Fruit fly (Drosophila melanogaster) whole organism, embryonic: Measurements from ENCODE around the gene CG14024.

ENCODE experiments used
- B-H1 ChIP-seq: fragments of 200-800 bp; sonication (Bioruptor generic); IDR thresholded peaks from 3 replicates; pipeline ENCODE4 v1.3.6; 2022; ENCODE audit warnings: missing biosample characterization, missing genetic modification characterization
- BEAF-32 ChIP-seq: fragments of 200-800 bp; sonication (Bioruptor generic); optimal IDR thresholded peaks from 3 replicates; lab custom pipeline; 2017; ENCODE audit warnings: missing biosample characterization, missing genetic modification characterization, mild to moderate bottlenecking, moderate library complexity, missing genetic modification reagents
- CG10267 ChIP-seq: fragments of 200-800 bp; sonication (Bioruptor generic); optimal IDR thresholded peaks from 2 replicates; lab custom pipeline; 2018; ENCODE audit warnings: missing biosample characterization, mild to moderate bottlenecking, missing genetic modification characterization, moderate library complexity
- CG10431 ChIP-seq: fragments of 200-800 bp; sonication (Bioruptor generic); optimal IDR thresholded peaks from 3 replicates; lab custom pipeline; 2018; ENCODE audit warnings: missing biosample characterization, mild to moderate bottlenecking, missing genetic modification characterization
- CG11456 ChIP-seq: fragments of 200-800 bp; sonication (Bioruptor generic); IDR thresholded peaks from 3 replicates; pipeline ENCODE4 v1.3.6; 2022; ENCODE audit warnings: missing biosample characterization, missing genetic modification characterization
- CG11696 ChIP-seq: fragments of 200-800 bp; sonication (Bioruptor generic); IDR thresholded peaks from 2 replicates; pipeline ENCODE4 v1.3.6; 2022; ENCODE audit warnings: missing biosample characterization, missing genetic modification characterization
- CG11723 ChIP-seq: fragments of 200-800 bp; sonication (Bioruptor generic); optimal IDR thresholded peaks from 2 replicates; lab custom pipeline; 2017; ENCODE audit warnings: missing biosample characterization, mild to moderate bottlenecking, missing genetic modification characterization
- CG12659 ChIP-seq: fragments of 200-800 bp; sonication (Bioruptor generic); optimal IDR thresholded peaks from 3 replicates; lab custom pipeline; 2017; ENCODE audit warnings: mild to moderate bottlenecking, missing biosample characterization, missing genetic modification reagents, missing genetic modification characterization
- CG13296 ChIP-seq: fragments of 200-800 bp; sonication (Bioruptor generic); optimal IDR thresholded peaks from 3 replicates; lab custom pipeline; 2018; ENCODE audit warnings: missing biosample characterization, mild to moderate bottlenecking, missing genetic modification characterization
- CG13775 ChIP-seq: fragments of 200-800 bp; sonication (Bioruptor generic); optimal IDR thresholded peaks from 3 replicates; lab custom pipeline; 2017; ENCODE audit warnings: missing biosample characterization, mild to moderate bottlenecking, missing genetic modification characterization
- CG1602 ChIP-seq: fragments of 200-800 bp; sonication (Bioruptor generic); optimal IDR thresholded peaks from 3 replicates; lab custom pipeline; 2016; ENCODE audit warnings: missing biosample characterization, missing genetic modification characterization
- CG2120 ChIP-seq: fragments of 200-800 bp; sonication (Bioruptor generic); optimal IDR thresholded peaks from 3 replicates; lab custom pipeline; 2016; ENCODE audit warnings: missing biosample characterization, missing genetic modification characterization
- CG2202 ChIP-seq: fragments of 200-800 bp; sonication (Bioruptor generic); optimal IDR thresholded peaks from 2 replicates; lab custom pipeline; 2018; ENCODE audit warnings: missing biosample characterization, mild to moderate bottlenecking, missing genetic modification characterization
- CG2678 ChIP-seq: fragments of 200-800 bp; sonication (Bioruptor generic); optimal IDR thresholded peaks from 3 replicates; lab custom pipeline; 2019; ENCODE audit warnings: missing biosample characterization, mild to moderate bottlenecking, missing genetic modification characterization, moderate library complexity
- CG2712 ChIP-seq: fragments of 200-800 bp; optimal IDR thresholded peaks from 3 replicates; lab custom pipeline; 2019; ENCODE audit warnings: missing biosample characterization, mild to moderate bottlenecking, missing genetic modification characterization, moderate library complexity
- CG30403 ChIP-seq: fragments of 200-800 bp; sonication (Bioruptor generic); optimal IDR thresholded peaks from 3 replicates; lab custom pipeline; 2016; ENCODE audit warnings: missing biosample characterization, missing genetic modification characterization
- CG33557 ChIP-seq: fragments of 200-800 bp; sonication (Bioruptor generic); optimal IDR thresholded peaks from 2 replicates; lab custom pipeline; 2019; ENCODE audit warnings: missing biosample characterization, mild to moderate bottlenecking, missing genetic modification characterization, moderate library complexity
- CG4424 ChIP-seq: fragments of 200-800 bp; sonication (Bioruptor generic); optimal IDR thresholded peaks from 3 replicates; lab custom pipeline; 2016; ENCODE audit warnings: missing biosample characterization, missing genetic modification characterization
- CG8924 ChIP-seq: fragments of 200-800 bp; optimal IDR thresholded peaks from 3 replicates; lab custom pipeline; 2019; ENCODE audit warnings: missing biosample characterization, mild to moderate bottlenecking, missing genetic modification characterization, moderate library complexity
- CG8944 ChIP-seq: fragments of 200-800 bp; sonication (Bioruptor generic); optimal IDR thresholded peaks from 3 replicates; lab custom pipeline; 2016; ENCODE audit warnings: missing biosample characterization, missing genetic modification characterization
- CG9932 ChIP-seq: fragments of 200-800 bp; sonication (Bioruptor generic); IDR thresholded peaks from 2 replicates; pipeline ENCODE4 v1.3.6; 2022; ENCODE audit warnings: missing biosample characterization, missing genetic modification characterization
- Camta ChIP-seq: fragments of 200-800 bp; sonication (Bioruptor generic); optimal IDR thresholded peaks from 2 replicates; lab custom pipeline; 2016; ENCODE audit warnings: missing biosample characterization, missing genetic modification characterization
- Chrac-16 ChIP-seq: fragments of 200-800 bp; sonication (Bioruptor generic); optimal IDR thresholded peaks from 3 replicates; lab custom pipeline; 2016; ENCODE audit warnings: missing biosample characterization, missing genetic modification characterization
- CoRest ChIP-seq: fragments of 200-800 bp; sonication (Bioruptor generic); optimal IDR thresholded peaks from 3 replicates; lab custom pipeline; 2018; ENCODE audit warnings: missing biosample characterization, mild to moderate bottlenecking, missing genetic modification characterization, moderate library complexity
- Dp ChIP-seq: fragments of 200-800 bp; sonication (Bioruptor generic); optimal IDR thresholded peaks from 2 replicates; lab custom pipeline; 2018; ENCODE audit warnings: missing biosample characterization, mild to moderate bottlenecking, missing genetic modification characterization, moderate library complexity
- Fer2 ChIP-seq: fragments of 200-800 bp; sonication (Bioruptor generic); optimal IDR thresholded peaks from 2 replicates; lab custom pipeline; 2018; ENCODE audit warnings: missing biosample characterization, mild to moderate bottlenecking, missing genetic modification characterization, moderate library complexity
- Gug ChIP-seq: fragments of 200-800 bp; sonication (Bioruptor generic); IDR thresholded peaks from 4 replicates; pipeline ENCODE4 v1.3.6; 2022; ENCODE audit warnings: missing biosample characterization, missing genetic modification characterization
- HLH4C ChIP-seq: fragments of 200-800 bp; sonication (Bioruptor generic); IDR thresholded peaks from 3 replicates; pipeline ENCODE4 v1.3.6; 2022; ENCODE audit warnings: missing biosample characterization, missing genetic modification characterization; ENCODE audit not compliant: partially characterized antibody
- Hr3 ChIP-seq: fragments of 200-800 bp; sonication (Bioruptor generic); optimal IDR thresholded peaks from 3 replicates; lab custom pipeline; 2016; ENCODE audit warnings: missing biosample characterization, missing genetic modification characterization
- Opbp ChIP-seq: fragments of 200-800 bp; sonication (Bioruptor generic); IDR thresholded peaks from 3 replicates; pipeline ENCODE4 v1.3.6; 2022; ENCODE audit warnings: missing biosample characterization, missing genetic modification characterization; ENCODE audit not compliant: partially characterized antibody
- Optix ChIP-seq: fragments of 200-800 bp; sonication (Bioruptor generic); IDR thresholded peaks from 3 replicates; pipeline ENCODE4 v1.3.6; 2022; ENCODE audit warnings: missing biosample characterization, missing genetic modification characterization
- Rx ChIP-seq: fragments of 200-800 bp; sonication (Bioruptor generic); IDR thresholded peaks from 2 replicates; pipeline ENCODE4 v1.3.6; 2022; ENCODE audit warnings: missing biosample characterization, missing genetic modification characterization
- Xbp1 ChIP-seq: fragments of 200-800 bp; sonication (Bioruptor generic); optimal IDR thresholded peaks from 3 replicates; lab custom pipeline; 2016; ENCODE audit warnings: missing biosample characterization, mild to moderate bottlenecking, missing genetic modification characterization
- ac ChIP-seq: fragments of 200-800 bp; sonication (Bioruptor generic); optimal IDR thresholded peaks from 3 replicates; lab custom pipeline; 2017; ENCODE audit warnings: missing biosample characterization, mild to moderate bottlenecking, missing genetic modification characterization
- al ChIP-seq: fragments of 200-800 bp; sonication (Bioruptor generic); IDR thresholded peaks from 2 replicates; pipeline ENCODE4 v1.3.6; 2022; ENCODE audit warnings: missing biosample characterization, missing genetic modification characterization
- bab2 ChIP-seq: fragments of 200-800 bp; sonication (Bioruptor generic); optimal IDR thresholded peaks from 2 replicates; lab custom pipeline; 2016; ENCODE audit warnings: missing biosample characterization, missing genetic modification characterization
- cg ChIP-seq: fragments of 200-800 bp; sonication (Bioruptor generic); optimal IDR thresholded peaks from 3 replicates; lab custom pipeline; 2019; ENCODE audit warnings: missing biosample characterization, mild to moderate bottlenecking, missing genetic modification characterization, moderate library complexity
- dmrt11E ChIP-seq: fragments of 200-800 bp; sonication (Bioruptor generic); optimal IDR thresholded peaks from 3 replicates; lab custom pipeline; 2018; ENCODE audit warnings: missing biosample characterization, mild to moderate bottlenecking, missing genetic modification characterization, moderate library complexity
- gcm ChIP-seq: fragments of 200-800 bp; sonication (Bioruptor generic); optimal IDR thresholded peaks from 2 replicates; lab custom pipeline; 2019; ENCODE audit warnings: missing biosample characterization, mild to moderate bottlenecking, missing genetic modification characterization, moderate library complexity
- onecut ChIP-seq: fragments of 200-800 bp; sonication (Bioruptor generic); IDR thresholded peaks from 2 replicates; pipeline ENCODE4 v1.3.6; 2022; ENCODE audit warnings: missing biosample characterization, missing genetic modification characterization
- pzg ChIP-seq: fragments of 200-800 bp; sonication (Bioruptor generic); optimal IDR thresholded peaks from 3 replicates; lab custom pipeline; 2018; ENCODE audit warnings: missing biosample characterization, mild to moderate bottlenecking, missing genetic modification characterization, moderate library complexity
- slbo ChIP-seq: fragments of 200-800 bp; sonication (Bioruptor generic); IDR thresholded peaks from 2 replicates; pipeline ENCODE4 v1.3.6; 2022; ENCODE audit warnings: missing biosample characterization, missing genetic modification characterization
- tio ChIP-seq: fragments of 200-800 bp; sonication (Bioruptor generic); optimal IDR thresholded peaks from 2 replicates; lab custom pipeline; 2017; ENCODE audit warnings: missing biosample characterization, missing genetic modification characterization, inconsistent platforms
- ttk ChIP-seq: fragments of 200-800 bp; sonication (Bioruptor generic); IDR thresholded peaks from 2 replicates; pipeline ENCODE4 v2.1.2; 2022; ENCODE audit warnings: missing biosample characterization, missing genetic modification characterization
- usp ChIP-seq: fragments of >200 bp; optimal IDR thresholded peaks from 2 replicates; lab custom pipeline; 2017; ENCODE audit warnings: missing biosample characterization, missing genetic modification characterization
- wek ChIP-seq: fragments of 200-800 bp; sonication (Bioruptor generic); optimal IDR thresholded peaks from 3 replicates; lab custom pipeline; 2018; ENCODE audit warnings: missing biosample characterization, mild to moderate bottlenecking, missing genetic modification characterization, moderate library complexity
- yki ChIP-seq: fragments of >200 bp; optimal IDR thresholded peaks from 3 replicates; lab custom pipeline; 2018
- zen ChIP-seq: fragments of 200-800 bp; sonication (Bioruptor generic); optimal IDR thresholded peaks from 3 replicates; lab custom pipeline; 2018; ENCODE audit warnings: missing biosample characterization, mild to moderate bottlenecking, missing genetic modification characterization, moderate library complexity
- zen2 ChIP-seq: fragments of 200-800 bp; sonication (Bioruptor generic); IDR thresholded peaks from 3 replicates; pipeline ENCODE4 v1.3.6; 2022; ENCODE audit warnings: missing biosample characterization, missing genetic modification characterization; ENCODE audit not compliant: partially characterized antibody

Gene CG14024

DNA sequence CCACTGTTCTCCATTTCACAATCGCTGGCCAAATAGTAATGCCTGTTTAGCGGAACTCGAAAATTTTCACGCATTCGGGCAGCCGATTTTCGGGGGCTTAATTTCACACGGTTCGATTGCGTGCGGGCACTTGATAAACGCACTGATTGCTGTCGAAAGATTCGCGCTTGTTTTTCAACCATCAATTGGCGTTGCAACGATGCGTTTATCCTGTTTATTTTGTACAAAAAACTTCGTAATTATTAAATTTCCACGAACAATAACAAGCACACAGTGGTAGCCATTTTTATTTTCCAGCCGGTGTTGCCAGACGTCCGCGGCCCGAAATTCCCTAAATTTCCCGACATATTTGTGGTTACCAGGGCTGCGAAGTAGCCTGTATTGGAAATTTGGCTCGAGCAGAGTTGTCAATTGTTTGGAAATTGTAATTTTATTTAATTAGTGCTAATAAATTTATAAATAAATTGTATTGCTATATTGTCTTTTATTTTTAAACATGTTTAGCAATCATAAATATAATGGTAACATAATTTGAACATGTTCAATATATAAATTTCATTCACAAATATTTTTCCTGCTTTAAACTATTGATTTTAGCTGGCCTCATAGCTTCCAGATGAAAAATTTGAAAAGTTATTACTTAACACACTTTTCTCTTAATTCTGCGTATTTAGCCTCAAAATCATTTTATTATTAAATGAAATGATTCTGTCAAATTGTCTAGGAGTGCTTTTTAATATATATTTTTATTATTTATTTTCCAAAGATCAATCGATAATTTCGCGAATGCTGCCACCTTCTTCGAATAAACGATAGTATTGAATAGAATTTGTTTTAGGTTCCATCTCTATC is 11.9 kb upstream of the CG14024 start, which contains the start of the genes Ncoa6 and cype (continued):
- TF ChIP-seq wek (GFP tag; lab: Kevin White, UChicago) (no peak), B-H1 (GFP tag; lab: Robert Waterston, UW) (0 out of 3 replicates have a peak, but pooled peaks have one; percentile 15), tio (no peak), Dp (GFP tag; lab: Kevin White, UChicago) (peak; percentile 6), CG8944 (GFP tag; lab: Kevin White, UChicago) (no peak), CG2678 (tag; lab: Kevin White, UChicago) (peak; percentile 71), ac (no peak), Optix (no peak), CG10431 (peak; percentile 12), Hr3 (GFP tag; lab: Kevin White, UChicago) (peak; percentile 62), bab2 (GFP tag; lab: Kevin White, UChicago) (peak; percentile 5), CG13775 (GFP tag; lab: Kevin White, UChicago) (peak; percentile 65), gcm (peak; percentile 35), yki (lab: Kevin White, UChicago) (no peak), CG2120 (peak; percentile 41), ttk (GFP tag; lab: Robert Waterston, UW) (peak; percentile 41), CG13296 (GFP tag; lab: Kevin White, UChicago) (peak; percentile 51), Opbp (GFP tag; lab: Robert Waterston, UW) (peak; percentile 76; the same call in 2 of the 3 replicates), Xbp1 (GFP tag; lab: Kevin White, UChicago) (peak; percentile 63), cg (GFP tag; lab: Kevin White, UChicago) (peak; percentile 69), CG12659 (GFP tag; lab: Kevin White, UChicago) (peak; percentile 84), zen2 (GFP tag; lab: Robert Waterston, UW) (peak; percentile 86), CG30403 (GFP tag; lab: Kevin White, UChicago) (peak; percentile 54), CG9932 (GFP tag; lab: Robert Waterston, UW) (peak; percentile 55), dmrt11E (tag; lab: Kevin White, UChicago) (peak; percentile 52), HLH4C (GFP tag; lab: Robert Waterston, UW) (peak; percentile 68), CG1602 (GFP tag; lab: Kevin White, UChicago) (peak; percentile 17), usp (GFP tag; lab: Kevin White, UChicago) (no peak), BEAF-32 (GFP tag; lab: Kevin White, UChicago) (peak; percentile 74), Chrac-16 (GFP tag; lab: Kevin White, UChicago) (peak; percentile 21), CG2202 (tag; lab: Kevin White, UChicago) (no peak), CG10267 (tag; lab: Kevin White, UChicago) (peak; percentile 58), Fer2 (tag; lab: Kevin White, UChicago) (peak; percentile 48), al (peak; percentile 43; the same call in 1 of the 2 replicates), Rx (GFP tag; lab: Robert Waterston, UW) (no peak), CG11723 (no peak), CG2712 (tag; lab: Kevin White, UChicago) (peak; percentile 76), pzg (peak; percentile 73), Camta (no peak), slbo (GFP tag; lab: Robert Waterston, UW) (peak; percentile 57), zen (peak; percentile 73), CoRest (tag; lab: Kevin White, UChicago) (peak; percentile 69), CG11456 (GFP tag; lab: Robert Waterston, UW) (peak; percentile 68; the same call in 2 of the 3 replicates), CG8924 (peak; percentile 75), CG11696 (GFP tag; lab: Robert Waterston, UW) (no peak), onecut (peak; percentile 33), CG33557 (GFP tag; lab: Kevin White, UChicago) (peak; percentile 53), CG4424 (GFP tag; lab: Kevin White, UChicago) (peak; percentile 35), Gug (GFP tag; lab: Robert Waterston, UW) (no peak; the same call in 3 of the 4 replicates)
